Fruit fly (Drosophila melanogaster) whole organism, embryonic: ENCODE measurements around the gene CG13984.

ENCODE experiments used
- B-H1 ChIP-seq: fragments of 200-800 bp; sonication (Bioruptor generic); IDR thresholded peaks from 3 replicates; pipeline ENCODE4 v1.3.6; 2022; ENCODE audit warnings: missing biosample characterization, missing genetic modification characterization
- CG10274 ChIP-seq: fragments of 200-800 bp; sonication (Bioruptor generic); optimal IDR thresholded peaks from 3 replicates; lab custom pipeline; 2017; ENCODE audit warnings: missing biosample characterization, mild to moderate bottlenecking, missing genetic modification characterization
- CG10959 ChIP-seq: fragments of 200-800 bp; sonication (Bioruptor generic); IDR thresholded peaks from 2 replicates; pipeline ENCODE4 v1.3.6; 2022; ENCODE audit warnings: missing biosample characterization, missing genetic modification characterization
- CG13894 ChIP-seq: fragments of 200-800 bp; sonication (Bioruptor generic); optimal IDR thresholded peaks from 3 replicates; lab custom pipeline; 2018; ENCODE audit warnings: missing biosample characterization, mild to moderate bottlenecking, missing genetic modification characterization, moderate library complexity
- CG15514 ChIP-seq: fragments of 200-800 bp; sonication (Bioruptor generic); optimal IDR thresholded peaks from 3 replicates; lab custom pipeline; 2017; ENCODE audit warnings: missing biosample characterization, missing genetic modification characterization, mild to moderate bottlenecking, moderate library complexity, missing genetic modification reagents
- CG1603 ChIP-seq: fragments of 200-800 bp; sonication (Bioruptor generic); optimal IDR thresholded peaks from 2 replicates; lab custom pipeline; 2019; ENCODE audit warnings: missing biosample characterization, mild to moderate bottlenecking, missing genetic modification characterization, moderate library complexity
- CG17186 ChIP-seq: fragments of 200-800 bp; sonication (Bioruptor generic); optimal IDR thresholded peaks from 3 replicates; lab custom pipeline; 2017; ENCODE audit warnings: missing biosample characterization, missing genetic modification reagents, missing genetic modification characterization
- CG17328 ChIP-seq: fragments of 200-800 bp; sonication (Bioruptor generic); IDR thresholded peaks from 2 replicates; pipeline ENCODE4 v1.3.6; 2022; ENCODE audit warnings: missing biosample characterization, missing genetic modification characterization
- CG17802 ChIP-seq: fragments of 200-800 bp; sonication (Bioruptor generic); optimal IDR thresholded peaks from 2 replicates; lab custom pipeline; 2018; ENCODE audit warnings: missing biosample characterization, mild to moderate bottlenecking, missing genetic modification characterization, moderate library complexity
- CG18764 ChIP-seq: fragments of 200-800 bp; sonication (Bioruptor generic); optimal IDR thresholded peaks from 3 replicates; lab custom pipeline; 2016; ENCODE audit warnings: missing biosample characterization, missing genetic modification characterization
- CG33557 ChIP-seq: fragments of 200-800 bp; sonication (Bioruptor generic); optimal IDR thresholded peaks from 2 replicates; lab custom pipeline; 2019; ENCODE audit warnings: missing biosample characterization, mild to moderate bottlenecking, missing genetic modification characterization, moderate library complexity
- CG34376 ChIP-seq: fragments of 200-800 bp; sonication (Bioruptor generic); optimal IDR thresholded peaks from 2 replicates; lab custom pipeline; 2018; ENCODE audit warnings: missing biosample characterization, mild to moderate bottlenecking, missing genetic modification characterization
- CG4328 ChIP-seq: fragments of 200-800 bp; sonication (Bioruptor generic); optimal IDR thresholded peaks from 3 replicates; lab custom pipeline; 2017; ENCODE audit warnings: missing biosample characterization, missing genetic modification reagents, missing genetic modification characterization
- CG4404 ChIP-seq: fragments of 200-800 bp; sonication (Bioruptor generic); IDR thresholded peaks from 2 replicates; pipeline ENCODE4 v1.3.6; 2022; ENCODE audit warnings: missing biosample characterization, missing genetic modification characterization
- CG4617 ChIP-seq: fragments of 200-800 bp; sonication (Bioruptor generic); optimal IDR thresholded peaks from 3 replicates; lab custom pipeline; 2016; ENCODE audit warnings: missing biosample characterization, missing genetic modification characterization, borderline replicate concordance
- CG6254 ChIP-seq: fragments of 200-800 bp; sonication (Bioruptor generic); optimal IDR thresholded peaks from 3 replicates; lab custom pipeline; 2017; ENCODE audit warnings: mild to moderate bottlenecking, missing biosample characterization, missing genetic modification reagents, missing genetic modification characterization
- CG6765 ChIP-seq: fragments of 200-800 bp; sonication (Bioruptor generic); optimal IDR thresholded peaks from 3 replicates; lab custom pipeline; 2017; ENCODE audit warnings: missing biosample characterization, mild to moderate bottlenecking, missing genetic modification characterization
- CG7372 ChIP-seq: fragments of 200-800 bp; sonication (Bioruptor generic); IDR thresholded peaks from 2 replicates; pipeline ENCODE4 v1.3.6; 2022; ENCODE audit warnings: missing biosample characterization, missing genetic modification characterization
- CG7963 ChIP-seq: fragments of 200-800 bp; sonication (Bioruptor generic); IDR thresholded peaks from 3 replicates; pipeline ENCODE4 v1.3.6; 2022; ENCODE audit warnings: missing biosample characterization, missing genetic modification characterization; ENCODE audit not compliant: partially characterized antibody
- CG8388 ChIP-seq: fragments of 200-800 bp; sonication (Bioruptor generic); optimal IDR thresholded peaks from 2 replicates; lab custom pipeline; 2019; ENCODE audit warnings: missing biosample characterization, mild to moderate bottlenecking, missing genetic modification characterization, moderate library complexity
- Dbx ChIP-seq: fragments of 200-800 bp; sonication (Bioruptor generic); IDR thresholded peaks from 3 replicates; pipeline ENCODE4 v1.3.6; 2022; ENCODE audit warnings: missing biosample characterization, missing genetic modification characterization
- Doc2 ChIP-seq: fragments of 200-800 bp; sonication (Bioruptor generic); IDR thresholded peaks from 2 replicates; pipeline ENCODE4 v1.3.6; 2022; ENCODE audit warnings: missing biosample characterization, missing genetic modification characterization
- Ets65A ChIP-seq: fragments of 200-800 bp; sonication (Bioruptor generic); peaks from one replicate; lab custom pipeline; 2016; ENCODE audit warnings: missing biosample characterization, missing genetic modification characterization
- GATAe ChIP-seq: fragments of 200-800 bp; sonication (Bioruptor generic); conservative IDR thresholded peaks from 2 replicates; pipeline ENCODE4 v1.3.6; 2022; ENCODE audit warnings: missing biosample characterization, missing genetic modification characterization
- HLH54F ChIP-seq: fragments of 200-800 bp; sonication (Bioruptor generic); optimal IDR thresholded peaks from 3 replicates; lab custom pipeline; 2016; ENCODE audit warnings: missing biosample characterization, missing genetic modification characterization
- Hsf ChIP-seq: fragments of 200-800 bp; sonication (Bioruptor generic); optimal IDR thresholded peaks from 3 replicates; lab custom pipeline; 2016; ENCODE audit warnings: missing biosample characterization, missing genetic modification characterization
- Lim3 ChIP-seq: fragments of 200-800 bp; sonication (Bioruptor generic); IDR thresholded peaks from 2 replicates; pipeline ENCODE4 v1.3.6; 2022; ENCODE audit warnings: missing biosample characterization, missing genetic modification characterization
- Oli ChIP-seq: fragments of 200-800 bp; sonication (Bioruptor generic); optimal IDR thresholded peaks from 2 replicates; lab custom pipeline; 2018; ENCODE audit warnings: missing biosample characterization, mild to moderate bottlenecking, missing genetic modification characterization, moderate library complexity
- Opbp ChIP-seq: fragments of 200-800 bp; sonication (Bioruptor generic); IDR thresholded peaks from 3 replicates; pipeline ENCODE4 v1.3.6; 2022; ENCODE audit warnings: missing biosample characterization, missing genetic modification characterization; ENCODE audit not compliant: partially characterized antibody
- Pdp1 ChIP-seq, 2 experiments: fragments of 200-800 bp; sonication (Bioruptor generic); optimal IDR thresholded peaks; 3 replicates each; lab custom pipeline; 2016; ENCODE audit warnings: missing biosample characterization in 2 of 2, missing genetic modification characterization in 2 of 2, mild to moderate bottlenecking in 1 of 2, moderate library complexity in 1 of 2
- Ptx1 ChIP-seq: fragments of 200-800 bp; sonication (Bioruptor generic); IDR thresholded peaks from 2 replicates; pipeline ENCODE4 v1.3.6; 2022; ENCODE audit warnings: missing biosample characterization, missing genetic modification characterization
- Xrp1 ChIP-seq: fragments of 200-800 bp; sonication (Bioruptor generic); IDR thresholded peaks from 2 replicates; pipeline ENCODE4 v1.3.6; 2022; ENCODE audit warnings: missing biosample characterization, missing genetic modification characterization
- YL-1 ChIP-seq: fragments of 200-800 bp; sonication (Bioruptor generic); optimal IDR thresholded peaks from 3 replicates; lab custom pipeline; 2017; ENCODE audit warnings: missing biosample characterization, mild to moderate bottlenecking, missing genetic modification characterization
- ara ChIP-seq: fragments of 200-800 bp; sonication (Bioruptor generic); IDR thresholded peaks from 2 replicates; pipeline ENCODE4 v1.3.6; 2022; ENCODE audit warnings: missing biosample characterization, missing genetic modification characterization
- ash1 ChIP-seq: fragments of 200-800 bp; sonication (Bioruptor generic); optimal IDR thresholded peaks from 2 replicates; lab custom pipeline; 2018; ENCODE audit warnings: missing biosample characterization, mild to moderate bottlenecking, missing genetic modification characterization
- bab2 ChIP-seq: fragments of 200-800 bp; sonication (Bioruptor generic); optimal IDR thresholded peaks from 2 replicates; lab custom pipeline; 2016; ENCODE audit warnings: missing biosample characterization, missing genetic modification characterization
- br ChIP-seq: fragments of >200 bp; optimal IDR thresholded peaks from 2 replicates; lab custom pipeline; 2017
- chn ChIP-seq: fragments of 200-800 bp; sonication (Bioruptor generic); optimal IDR thresholded peaks from 2 replicates; lab custom pipeline; 2016; ENCODE audit warnings: missing biosample characterization, missing genetic modification characterization
- corto ChIP-seq: fragments of 200-800 bp; sonication (Bioruptor generic); optimal IDR thresholded peaks from 2 replicates; lab custom pipeline; 2016; ENCODE audit warnings: missing biosample characterization, mild to moderate bottlenecking, missing genetic modification characterization, moderate library complexity
- dysf ChIP-seq: fragments of 200-800 bp; sonication (Bioruptor generic); IDR thresholded peaks from 3 replicates; pipeline ENCODE4 v1.3.6; 2022; ENCODE audit warnings: missing biosample characterization, missing genetic modification characterization
- esg ChIP-seq: fragments of 200-800 bp; sonication (Bioruptor generic); conservative IDR thresholded peaks from 2 replicates; pipeline ENCODE4 v1.3.6; 2022; ENCODE audit warnings: missing biosample characterization, missing genetic modification characterization
- fd102C ChIP-seq: fragments of 200-800 bp; sonication (Bioruptor generic); optimal IDR thresholded peaks from 2 replicates; lab custom pipeline; 2018; ENCODE audit warnings: missing biosample characterization, mild to moderate bottlenecking, missing genetic modification characterization, moderate library complexity
- gce ChIP-seq: fragments of 200-800 bp; sonication (Bioruptor generic); IDR thresholded peaks from 3 replicates; pipeline ENCODE4 v1.3.6; 2022; ENCODE audit warnings: missing biosample characterization, missing genetic modification characterization
- hth ChIP-seq: fragments of >200 bp; optimal IDR thresholded peaks from 2 replicates; lab custom pipeline; 2017; ENCODE audit warnings: inconsistent platforms
- jing ChIP-seq: fragments of 200-800 bp; sonication (Bioruptor generic); optimal IDR thresholded peaks from 2 replicates; lab custom pipeline; 2018; ENCODE audit warnings: missing biosample characterization, mild to moderate bottlenecking, missing genetic modification characterization
- lbe ChIP-seq: fragments of 200-800 bp; sonication (Bioruptor generic); optimal IDR thresholded peaks from 2 replicates; lab custom pipeline; 2016; ENCODE audit warnings: missing biosample characterization, mild to moderate bottlenecking, missing genetic modification characterization
- otp ChIP-seq: fragments of 200-800 bp; sonication (Bioruptor generic); IDR thresholded peaks from 3 replicates; pipeline ENCODE4, ENCODE4 v1.3.6; 2022; ENCODE audit warnings: missing biosample characterization, missing genetic modification characterization
- pb ChIP-seq: fragments of 200-800 bp; sonication (Bioruptor generic); optimal IDR thresholded peaks from 3 replicates; lab custom pipeline; 2016; ENCODE audit warnings: missing biosample characterization, missing genetic modification characterization
- peb ChIP-seq: fragments of 200-800 bp; sonication (Bioruptor generic); IDR thresholded peaks from 2 replicates; pipeline ENCODE4 v1.3.6; 2022; ENCODE audit warnings: missing biosample characterization, missing genetic modification characterization
- ro ChIP-seq: fragments of 200-800 bp; sonication (Bioruptor generic); IDR thresholded peaks from 2 replicates; pipeline ENCODE4 v1.3.6; 2022; ENCODE audit warnings: missing biosample characterization, missing genetic modification characterization
- run ChIP-seq: fragments of 200-800 bp; sonication (Bioruptor generic); optimal IDR thresholded peaks from 3 replicates; lab custom pipeline; 2018; ENCODE audit warnings: missing biosample characterization, mild to moderate bottlenecking, missing genetic modification characterization
- sug ChIP-seq: fragments of 200-800 bp; optimal IDR thresholded peaks from 2 replicates; lab custom pipeline; 2019; ENCODE audit warnings: missing biosample characterization, mild to moderate bottlenecking, missing genetic modification characterization, moderate library complexity

CG13984 gene

dm6 chr2L:6280328-6280727 lies 28.3 kb upstream of the CG13984 start (continued):
- TF ChIP-seq CG17186 (no peak), Xrp1 (peak; percentile 74), CG10274 (no peak), CG6254 (GFP tag; lab: Kevin White, UChicago) (peak; percentile 23), esg (GFP tag; lab: Robert Waterston, UW) (peak; percentile 48; the same call in 1 of the 2 replicates), otp (peak; percentile 60; the same call in 2 of the 3 replicates), lbe (GFP tag; lab: Kevin White, UChicago) (no peak), CG4404 (peak; percentile 58; the same call in 1 of the 2 replicates), sug (tag; lab: Kevin White, UChicago) (peak; percentile 56), Pdp1 (GFP tag; optimal IDR thresholded peaks at IDR 0.05; lab: Kevin White, UChicago) (peak; percentile 30 to 53), CG13894 (tag; lab: Kevin White, UChicago) (peak; percentile 42), GATAe (GFP tag; lab: Robert Waterston, UW) (no peak), ara (GFP tag; lab: Robert Waterston, UW) (peak; percentile 63), corto (GFP tag; lab: Kevin White, UChicago) (no peak), Lim3 (no peak), CG7963 (no peak), br (no peak), Ptx1 (GFP tag; lab: Robert Waterston, UW) (peak; percentile 78), chn (peak; percentile 50), HLH54F (peak; percentile 2), hth (lab: Kevin White, UChicago) (no peak), ash1 (GFP tag; lab: Kevin White, UChicago) (no peak), CG4328 (GFP tag; lab: Kevin White, UChicago) (peak; percentile 15), Opbp (GFP tag; lab: Robert Waterston, UW) (no peak), CG8388 (GFP tag; lab: Kevin White, UChicago) (peak; percentile 52), CG18764 (peak; percentile 24), Doc2 (GFP tag; lab: Robert Waterston, UW) (no peak), CG34376 (GFP tag; lab: Kevin White, UChicago) (peak; percentile 0), peb (GFP tag; lab: Robert Waterston, UW) (peak; percentile 42; the same call in 1 of the 2 replicates), CG17802 (tag; lab: Kevin White, UChicago) (peak; percentile 18), gce (GFP tag; lab: Robert Waterston, UW) (no peak), YL-1 (GFP tag; lab: Kevin White, UChicago) (no peak), Ets65A (GFP tag; lab: Kevin White, UChicago) (peak; percentile 95), fd102C (GFP tag; lab: Kevin White, UChicago) (no peak), CG7372 (peak; percentile 60; the same call in 1 of the 2 replicates), B-H1 (GFP tag; lab: Robert Waterston, UW) (peak; percentile 41; the same call in 2 of the 3 replicates), CG10959 (GFP tag; lab: Robert Waterston, UW) (peak; percentile 63), dysf (peak; percentile 72), CG1603 (tag; lab: Kevin White, UChicago) (peak; percentile 48), pb (GFP tag; lab: Kevin White, UChicago) (no peak), run (tag; lab: Kevin White, UChicago) (no peak), bab2 (GFP tag; lab: Kevin White, UChicago) (peak; percentile 21), Oli (tag; lab: Kevin White, UChicago) (peak; percentile 63), CG33557 (peak; percentile 4), CG17328 (GFP tag; lab: Robert Waterston, UW) (peak; percentile 85), CG6765 (no peak), jing (GFP tag; lab: Kevin White, UChicago) (peak; percentile 2), Hsf (peak; percentile 63), ro (GFP tag; lab: Robert Waterston, UW) (peak; percentile 48; the same call in 1 of the 2 replicates), CG15514 (peak; percentile 36), CG4617 (GFP tag; lab: Kevin White, UChicago) (no peak), Dbx (GFP tag; lab: Robert Waterston, UW) (peak; percentile 70; the same call in 2 of the 3 replicates)
